Fruit fly (Drosophila melanogaster) whole organism, embryonic: ENCODE data around the gene CG33489.
A peak's percentile ranks its signal among the peaks of the same experiment; 100 is the strongest.

ENCODE experiments used
- Adf1 ChIP-seq: fragments of 200-800 bp; sonication (Bioruptor generic); IDR thresholded peaks from 2 replicates; pipeline ENCODE4 v1.3.6; 2022; ENCODE audit warnings: missing biosample characterization, missing genetic modification characterization
- Bteb2 ChIP-seq: fragments of 200-800 bp; sonication (Bioruptor generic); optimal IDR thresholded peaks from 2 replicates; lab custom pipeline; 2016; ENCODE audit warnings: missing biosample characterization, missing genetic modification characterization
- CG11504 ChIP-seq: fragments of 200-800 bp; sonication (Bioruptor generic); optimal IDR thresholded peaks from 3 replicates; lab custom pipeline; 2019; ENCODE audit warnings: missing biosample characterization, mild to moderate bottlenecking, missing genetic modification characterization, moderate library complexity
- CG11695 ChIP-seq: fragments of 200-800 bp; sonication (Bioruptor generic); IDR thresholded peaks from 3 replicates; pipeline ENCODE4 v1.3.6; 2022; ENCODE audit warnings: missing biosample characterization, missing genetic modification characterization
- CG1233 ChIP-seq: fragments of 200-800 bp; sonication (Bioruptor generic); optimal IDR thresholded peaks from 4 replicates; lab custom pipeline; 2018; ENCODE audit warnings: missing biosample characterization, mild to moderate bottlenecking, missing genetic modification characterization
- CG13287 ChIP-seq: fragments of 200-800 bp; sonication (Bioruptor generic); IDR thresholded peaks from 2 replicates; pipeline ENCODE4 v1.3.6; 2022; ENCODE audit warnings: missing biosample characterization, missing genetic modification characterization; ENCODE audit not compliant: partially characterized antibody
- CG13775 ChIP-seq: fragments of 200-800 bp; sonication (Bioruptor generic); optimal IDR thresholded peaks from 3 replicates; lab custom pipeline; 2017; ENCODE audit warnings: missing biosample characterization, mild to moderate bottlenecking, missing genetic modification characterization
- CG14014 ChIP-seq: fragments of 200-800 bp; sonication (Bioruptor generic); IDR thresholded peaks from 2 replicates; pipeline ENCODE4 v1.3.6; 2022; ENCODE audit warnings: missing biosample characterization, missing genetic modification characterization
- CG14965 ChIP-seq: fragments of 200-800 bp; sonication (Bioruptor generic); optimal IDR thresholded peaks from 2 replicates; lab custom pipeline; 2016; ENCODE audit warnings: missing biosample characterization, missing genetic modification characterization, borderline replicate concordance
- CG15269 ChIP-seq: fragments of 200-800 bp; sonication (Bioruptor generic); optimal IDR thresholded peaks from 2 replicates; lab custom pipeline; 2018; ENCODE audit warnings: missing biosample characterization, mild to moderate bottlenecking, missing genetic modification characterization, moderate library complexity
- CG17361 ChIP-seq: fragments of 200-800 bp; sonication (Bioruptor generic); IDR thresholded peaks from 3 replicates; pipeline ENCODE4 v1.3.6; 2022; ENCODE audit warnings: missing biosample characterization, missing genetic modification characterization
- CG17385 ChIP-seq: fragments of 200-800 bp; sonication (Bioruptor generic); optimal IDR thresholded peaks from 3 replicates; lab custom pipeline; 2018; ENCODE audit warnings: missing biosample characterization, mild to moderate bottlenecking, missing genetic modification characterization
- CG30403 ChIP-seq: fragments of 200-800 bp; sonication (Bioruptor generic); optimal IDR thresholded peaks from 3 replicates; lab custom pipeline; 2016; ENCODE audit warnings: missing biosample characterization, missing genetic modification characterization
- CG32767 ChIP-seq: fragments of 200-800 bp; sonication (Bioruptor generic); IDR thresholded peaks from 2 replicates; pipeline ENCODE4 v1.3.6; 2022; ENCODE audit warnings: missing biosample characterization, missing genetic modification characterization
- CG32772 ChIP-seq: fragments of 200-800 bp; sonication (Bioruptor generic); IDR thresholded peaks from 2 replicates; pipeline ENCODE4 v1.3.6; 2022; ENCODE audit warnings: missing biosample characterization, missing genetic modification characterization
- CG34224 ChIP-seq: fragments of 200-800 bp; sonication (Bioruptor generic); IDR thresholded peaks from 3 replicates; pipeline ENCODE4 v1.3.6; 2022; ENCODE audit warnings: missing biosample characterization, missing genetic modification characterization; ENCODE audit not compliant: partially characterized antibody
- CG42726 ChIP-seq: fragments of 200-800 bp; sonication (Bioruptor generic); IDR thresholded peaks from 2 replicates; pipeline ENCODE4 v1.3.6; 2022; ENCODE audit warnings: missing biosample characterization, missing genetic modification characterization; ENCODE audit not compliant: partially characterized antibody
- CG6791 ChIP-seq: fragments of 200-800 bp; sonication (Bioruptor generic); IDR thresholded peaks from 3 replicates; pipeline ENCODE4 v1.3.6; 2022; ENCODE audit warnings: missing biosample characterization, missing genetic modification characterization; ENCODE audit not compliant: partially characterized antibody
- CG7839 ChIP-seq: fragments of 200-800 bp; sonication (Bioruptor generic); optimal IDR thresholded peaks from 3 replicates; lab custom pipeline; 2018; ENCODE audit warnings: missing biosample characterization, mild to moderate bottlenecking, missing genetic modification characterization, moderate library complexity
- CG9437 ChIP-seq: fragments of 200-800 bp; sonication (Bioruptor generic); optimal IDR thresholded peaks from 2 replicates; lab custom pipeline; 2018; ENCODE audit warnings: missing biosample characterization, mild to moderate bottlenecking, missing genetic modification characterization
- Dfd ChIP-seq, 2 experiments: fragments of >200 bp; optimal IDR thresholded peaks; 2 replicates each; lab custom pipeline; 2017; ENCODE audit warnings: missing biosample characterization in 2 of 2, missing genetic modification characterization in 2 of 2
- Drgx ChIP-seq: fragments of 200-800 bp; sonication (Bioruptor generic); IDR thresholded peaks from 2 replicates; pipeline ENCODE4 v1.3.6; 2022; ENCODE audit warnings: missing biosample characterization, missing genetic modification characterization
- HLH4C ChIP-seq: fragments of 200-800 bp; sonication (Bioruptor generic); IDR thresholded peaks from 3 replicates; pipeline ENCODE4 v1.3.6; 2022; ENCODE audit warnings: missing biosample characterization, missing genetic modification characterization; ENCODE audit not compliant: partially characterized antibody
- Hr78 ChIP-seq, 2 experiments: fragments of 200-800 bp in 1 of 2; fragments of >200 bp in 1 of 2; sonication (Bioruptor generic) in 1 of 2; optimal IDR thresholded peaks; 2 replicates each; lab custom pipeline; 2017 to 2019; ENCODE audit warnings: missing biosample characterization in 2 of 2, missing genetic modification characterization in 2 of 2, mild to moderate bottlenecking in 1 of 2, moderate library complexity in 1 of 2
- Jarid2 ChIP-seq: fragments of 200-800 bp; sonication (Bioruptor generic); optimal IDR thresholded peaks from 3 replicates; lab custom pipeline; 2017; ENCODE audit warnings: mild to moderate bottlenecking, missing biosample characterization, missing genetic modification reagents, missing genetic modification characterization
- Oaz ChIP-seq: fragments of 200-800 bp; sonication (Bioruptor generic); IDR thresholded peaks from 2 replicates; pipeline ENCODE4 v1.3.6; 2022; ENCODE audit warnings: missing biosample characterization, missing genetic modification characterization
- Oli ChIP-seq: fragments of 200-800 bp; sonication (Bioruptor generic); optimal IDR thresholded peaks from 2 replicates; lab custom pipeline; 2018; ENCODE audit warnings: missing biosample characterization, mild to moderate bottlenecking, missing genetic modification characterization, moderate library complexity
- Pdp1 ChIP-seq, 2 experiments: fragments of 200-800 bp; sonication (Bioruptor generic); optimal IDR thresholded peaks; 3 replicates each; lab custom pipeline; 2016; ENCODE audit warnings: missing biosample characterization in 2 of 2, missing genetic modification characterization in 2 of 2, mild to moderate bottlenecking in 1 of 2, moderate library complexity in 1 of 2
- bbx ChIP-seq: fragments of 200-800 bp; sonication (Bioruptor generic); IDR thresholded peaks from 2 replicates; pipeline ENCODE4 v1.3.6; 2022; ENCODE audit warnings: missing biosample characterization, missing genetic modification characterization; ENCODE audit not compliant: partially characterized antibody
- cg ChIP-seq: fragments of 200-800 bp; sonication (Bioruptor generic); optimal IDR thresholded peaks from 3 replicates; lab custom pipeline; 2019; ENCODE audit warnings: missing biosample characterization, mild to moderate bottlenecking, missing genetic modification characterization, moderate library complexity
- ci ChIP-seq: fragments of 200-800 bp; sonication (Bioruptor generic); IDR thresholded peaks from 3 replicates; pipeline ENCODE4 v1.3.6; 2022; ENCODE audit warnings: missing biosample characterization, missing genetic modification characterization
- crol ChIP-seq: fragments of 200-800 bp; sonication (Bioruptor generic); IDR thresholded peaks from 2 replicates; pipeline ENCODE4 v1.3.6; 2022; ENCODE audit warnings: missing biosample characterization, missing genetic modification characterization
- crp ChIP-seq, 2 experiments: fragments of 200-800 bp; sonication (Bioruptor generic); optimal IDR thresholded peaks; 2 replicates in 1 of 2; 3 replicates in 1 of 2; lab custom pipeline; 2017; ENCODE audit warnings: missing biosample characterization in 2 of 2, missing genetic modification characterization in 2 of 2, mild to moderate bottlenecking in 1 of 2, moderate library complexity in 1 of 2
- dimm ChIP-seq: fragments of 200-800 bp; sonication (Bioruptor generic); IDR thresholded peaks from 2 replicates; pipeline ENCODE4 v1.3.6; 2022; ENCODE audit warnings: missing biosample characterization, missing genetic modification characterization
- dmrt99B ChIP-seq: fragments of 200-800 bp; sonication (Bioruptor generic); optimal IDR thresholded peaks from 2 replicates; lab custom pipeline; 2018; ENCODE audit warnings: missing biosample characterization, mild to moderate bottlenecking, missing genetic modification characterization, moderate library complexity
- esg ChIP-seq: fragments of 200-800 bp; sonication (Bioruptor generic); conservative IDR thresholded peaks from 2 replicates; pipeline ENCODE4 v1.3.6; 2022; ENCODE audit warnings: missing biosample characterization, missing genetic modification characterization
- ind ChIP-seq: fragments of 200-800 bp; sonication (Bioruptor generic); optimal IDR thresholded peaks from 3 replicates; lab custom pipeline; 2016; ENCODE audit warnings: missing biosample characterization, missing genetic modification characterization
- lab ChIP-seq: fragments of 200-800 bp; sonication (Bioruptor generic); optimal IDR thresholded peaks from 3 replicates; lab custom pipeline; 2017; ENCODE audit warnings: missing biosample characterization, missing genetic modification characterization, mild to moderate bottlenecking, moderate library complexity, missing genetic modification reagents
- nom ChIP-seq: fragments of 200-800 bp; sonication (Bioruptor generic); optimal IDR thresholded peaks from 2 replicates; lab custom pipeline; 2017; ENCODE audit warnings: missing biosample characterization, missing genetic modification characterization, mild to moderate bottlenecking, moderate library complexity, missing genetic modification reagents
- p53 ChIP-seq: fragments of 200-800 bp; sonication (Bioruptor generic); optimal IDR thresholded peaks from 2 replicates; lab custom pipeline; 2016; ENCODE audit warnings: missing biosample characterization, missing genetic modification characterization
- pan ChIP-seq, 4 experiments: fragments of >200 bp in 3 of 4; fragments of 200-800 bp in 1 of 4; sonication (Bioruptor generic) in 1 of 4; optimal IDR thresholded peaks in 3 of 4; IDR thresholded peaks in 1 of 4; 2 replicates each; pipeline versions ENCODE4 v1.3.6 to Lab custom; 2017 to 2022; ENCODE audit warnings: missing biosample characterization in 2 of 4, missing genetic modification characterization in 2 of 4, mixed read lengths in 1 of 4
- row ChIP-seq: fragments of 200-800 bp; sonication (Bioruptor generic); IDR thresholded peaks from 3 replicates; pipeline ENCODE4 v1.3.6; 2022; ENCODE audit warnings: missing biosample characterization, missing genetic modification characterization
- run ChIP-seq: fragments of 200-800 bp; sonication (Bioruptor generic); optimal IDR thresholded peaks from 3 replicates; lab custom pipeline; 2018; ENCODE audit warnings: missing biosample characterization, mild to moderate bottlenecking, missing genetic modification characterization
- slbo ChIP-seq: fragments of 200-800 bp; sonication (Bioruptor generic); IDR thresholded peaks from 2 replicates; pipeline ENCODE4 v1.3.6; 2022; ENCODE audit warnings: missing biosample characterization, missing genetic modification characterization
- stwl ChIP-seq: fragments of 200-800 bp; sonication (Bioruptor generic); optimal IDR thresholded peaks from 3 replicates; lab custom pipeline; 2018; ENCODE audit warnings: missing biosample characterization, mild to moderate bottlenecking, missing genetic modification characterization, moderate library complexity

Gene CG33489

dm6 chr3L:11534391-11535246 lies 42.2 kb downstream of the CG33489 start (continued):
- no peak for TF ChIP-seq lab (GFP tag; lab: Kevin White, UChicago)
- TF ChIP-seq Pdp1 (GFP tag; optimal IDR thresholded peaks at IDR 0.05; lab: Kevin White, UChicago), result peak in 1 of 2 experiments; percentile 62
- TF ChIP-seq crol (GFP tag; lab: Robert Waterston, UW), result 0 out of 2 replicates have a peak, but pooled peaks have one; percentile 11
- TF ChIP-seq CG14965 (GFP tag; lab: Kevin White, UChicago), result no peak
- peak; percentile 28 for TF ChIP-seq dmrt99B (tag; lab: Kevin White, UChicago)
- TF ChIP-seq Oli (tag; lab: Kevin White, UChicago), result no peak
- no peak for TF ChIP-seq Hr78 (GFP tag; optimal IDR thresholded peaks at IDR 0.05; lab: Kevin White, UChicago)
- peak; percentile 33 for TF ChIP-seq CG17385
- peak; percentile 54; the same call in 2 of the 3 replicates for TF ChIP-seq CG34224 (GFP tag; lab: Robert Waterston, UW)
- peak; percentile 14; the same call in 1 of the 2 replicates for TF ChIP-seq CG14014 (GFP tag; lab: Robert Waterston, UW)
- TF ChIP-seq stwl, result peak; percentile 7
- peak; percentile 68 for TF ChIP-seq Jarid2
- peak; percentile 85 for TF ChIP-seq Adf1 (GFP tag; lab: Robert Waterston, UW)
- peak; percentile 13 for TF ChIP-seq CG13775 (GFP tag; lab: Kevin White, UChicago)
- peak; percentile 36; the same call in 2 of the 3 replicates for TF ChIP-seq ci
- TF ChIP-seq slbo (GFP tag; lab: Robert Waterston, UW), result peak; percentile 50; the same call in 1 of the 2 replicates
- 0 out of 3 replicates have a peak, but pooled peaks have one; percentile 20 for TF ChIP-seq CG17361 (GFP tag; lab: Robert Waterston, UW)
- peak; percentile 17 for TF ChIP-seq CG11504 (tag; lab: Kevin White, UChicago)
- TF ChIP-seq Bteb2 (GFP tag; lab: Kevin White, UChicago), result no peak
- TF ChIP-seq CG9437 (GFP tag; lab: Kevin White, UChicago), result peak; percentile 1
- TF ChIP-seq CG32767, result no peak
- no peak for TF ChIP-seq dimm
- TF ChIP-seq cg (GFP tag; lab: Kevin White, UChicago), result peak; percentile 63
- peak; percentile 38; the same call in 1 of the 2 replicates for TF ChIP-seq CG13287 (GFP tag; lab: Robert Waterston, UW)
- TF ChIP-seq CG11695 (GFP tag; lab: Robert Waterston, UW), result peak; percentile 85
- peak; percentile 7; the same call in 1 of the 2 replicates for TF ChIP-seq Drgx (GFP tag; lab: Robert Waterston, UW)
- TF ChIP-seq nom (GFP tag; lab: Kevin White, UChicago), result no peak
- TF ChIP-seq p53 (GFP tag; lab: Kevin White, UChicago), result no peak
- TF ChIP-seq CG6791 (GFP tag; lab: Robert Waterston, UW), result peak; percentile 58; the same call in 2 of the 3 replicates
- TF ChIP-seq CG42726 (GFP tag; lab: Robert Waterston, UW), result 0 out of 2 replicates have a peak, but pooled peaks have one; percentile 23
- no peak for TF ChIP-seq HLH4C (GFP tag; lab: Robert Waterston, UW)
- TF ChIP-seq CG32772, result no peak
- peak; percentile 3 for TF ChIP-seq ind (GFP tag; lab: Kevin White, UChicago)
- peak; percentile 9 for TF ChIP-seq CG30403 (GFP tag; lab: Kevin White, UChicago)
- TF ChIP-seq Dfd (GFP tag; optimal IDR thresholded peaks at IDR 0.05; lab: Kevin White, UChicago), result no peak
- peak; percentile 2 for TF ChIP-seq CG1233 (GFP tag; lab: Kevin White, UChicago)
- TF ChIP-seq pan (optimal IDR thresholded peaks at IDR 0.05; lab: Kevin White, UChicago), result no peak
- peak in 1 of 2 experiments; percentile 33 for TF ChIP-seq pan (GFP tag; optimal IDR thresholded peaks at IDR 0.05 in 1 of 2, IDR thresholded peaks at IDR 0.05 in 1 of 2)
- peak; percentile 51; the same call in 2 of the 3 replicates for TF ChIP-seq row (GFP tag; lab: Robert Waterston, UW)
- TF ChIP-seq esg (GFP tag; lab: Robert Waterston, UW), result 0 out of 2 replicates have a peak, but pooled peaks have one; percentile 13
- TF ChIP-seq Oaz (GFP tag; lab: Robert Waterston, UW), result 0 out of 2 replicates have a peak, but pooled peaks have one; percentile 23
- no peak for TF ChIP-seq run
- TF ChIP-seq bbx, result 0 out of 2 replicates have a peak, but pooled peaks have one; percentile 9
- TF ChIP-seq crp (GFP tag; optimal IDR thresholded peaks at IDR 0.05; lab: Kevin White, UChicago), result peak in 1 of 2 experiments; percentile 80
- peak; percentile 51 for TF ChIP-seq CG15269
- peak; percentile 48 for TF ChIP-seq CG7839 (tag; lab: Kevin White, UChicago)
